Fruit fly (Drosophila melanogaster) whole organism, embryonic: ENCODE results near the gene CG43448.
A peak's percentile ranks its signal among the peaks of the same experiment; 100 is the strongest.

Experiments used
- Bgb ChIP-seq: fragments of 200-800 bp; sonication (Bioruptor generic); IDR thresholded peaks from 2 replicates; pipeline ENCODE4 v1.3.6; 2022; ENCODE audit warnings: missing biosample characterization, missing genetic modification characterization; ENCODE audit not compliant: partially characterized antibody
- CG10274 ChIP-seq: fragments of 200-800 bp; sonication (Bioruptor generic); optimal IDR thresholded peaks from 3 replicates; lab custom pipeline; 2017; ENCODE audit warnings: missing biosample characterization, mild to moderate bottlenecking, missing genetic modification characterization
- CG10654 ChIP-seq: fragments of 200-800 bp; sonication (Bioruptor generic); optimal IDR thresholded peaks from 2 replicates; lab custom pipeline; 2016; ENCODE audit warnings: missing biosample characterization, missing genetic modification characterization
- CG12942 ChIP-seq: fragments of 200-800 bp; sonication (Bioruptor generic); optimal IDR thresholded peaks from 3 replicates; lab custom pipeline; 2016; ENCODE audit warnings: missing biosample characterization, missing genetic modification characterization
- CG13287 ChIP-seq: fragments of 200-800 bp; sonication (Bioruptor generic); IDR thresholded peaks from 2 replicates; pipeline ENCODE4 v1.3.6; 2022; ENCODE audit warnings: missing biosample characterization, missing genetic modification characterization; ENCODE audit not compliant: partially characterized antibody
- CG14667 ChIP-seq: fragments of 200-800 bp; sonication (Bioruptor generic); IDR thresholded peaks from 2 replicates; pipeline ENCODE4 v1.3.6; 2022; ENCODE audit warnings: missing biosample characterization, missing genetic modification characterization
- CG15696 ChIP-seq: fragments of 200-800 bp; sonication (Bioruptor generic); optimal IDR thresholded peaks from 2 replicates; lab custom pipeline; 2019; ENCODE audit warnings: missing biosample characterization, mild to moderate bottlenecking, missing genetic modification characterization, moderate library complexity
- CG17612 ChIP-seq: fragments of 200-800 bp; sonication (Bioruptor generic); IDR thresholded peaks from 2 replicates; pipeline ENCODE4 v1.3.6; 2022; ENCODE audit warnings: missing biosample characterization, missing genetic modification characterization
- CG18262 ChIP-seq: fragments of 200-800 bp; optimal IDR thresholded peaks from 3 replicates; lab custom pipeline; 2019; ENCODE audit warnings: missing biosample characterization, mild to moderate bottlenecking, missing genetic modification characterization, moderate library complexity
- CG2116 ChIP-seq: fragments of 200-800 bp; sonication (Bioruptor generic); optimal IDR thresholded peaks from 3 replicates; lab custom pipeline; 2018; ENCODE audit warnings: missing biosample characterization, mild to moderate bottlenecking, missing genetic modification characterization
- CG32532 ChIP-seq: fragments of 200-800 bp; sonication (Bioruptor generic); IDR thresholded peaks from 2 replicates; pipeline ENCODE4 v1.3.6; 2022; ENCODE audit warnings: missing biosample characterization, missing genetic modification characterization
- CG33213 ChIP-seq: fragments of 200-800 bp; sonication (Bioruptor generic); optimal IDR thresholded peaks from 3 replicates; lab custom pipeline; 2016; ENCODE audit warnings: missing biosample characterization, missing genetic modification characterization
- CG3838 ChIP-seq: fragments of 200-800 bp; sonication (Bioruptor generic); optimal IDR thresholded peaks from 3 replicates; lab custom pipeline; 2016; ENCODE audit warnings: missing biosample characterization, missing genetic modification characterization
- CG42726 ChIP-seq: fragments of 200-800 bp; sonication (Bioruptor generic); IDR thresholded peaks from 2 replicates; pipeline ENCODE4 v1.3.6; 2022; ENCODE audit warnings: missing biosample characterization, missing genetic modification characterization; ENCODE audit not compliant: partially characterized antibody
- CG4328 ChIP-seq: fragments of 200-800 bp; sonication (Bioruptor generic); optimal IDR thresholded peaks from 3 replicates; lab custom pipeline; 2017; ENCODE audit warnings: missing biosample characterization, missing genetic modification reagents, missing genetic modification characterization
- CG4854 ChIP-seq: fragments of 200-800 bp; sonication (Bioruptor generic); optimal IDR thresholded peaks from 2 replicates; lab custom pipeline; 2016; ENCODE audit warnings: missing biosample characterization, missing genetic modification characterization, inconsistent platforms
- CG5180 ChIP-seq: fragments of 200-800 bp; sonication (Bioruptor generic); optimal IDR thresholded peaks from 3 replicates; lab custom pipeline; 2017; ENCODE audit warnings: missing biosample characterization, missing genetic modification characterization, mild to moderate bottlenecking, moderate library complexity, missing genetic modification reagents
- CG6254 ChIP-seq: fragments of 200-800 bp; sonication (Bioruptor generic); optimal IDR thresholded peaks from 3 replicates; lab custom pipeline; 2017; ENCODE audit warnings: mild to moderate bottlenecking, missing biosample characterization, missing genetic modification reagents, missing genetic modification characterization
- CG6791 ChIP-seq: fragments of 200-800 bp; sonication (Bioruptor generic); IDR thresholded peaks from 3 replicates; pipeline ENCODE4 v1.3.6; 2022; ENCODE audit warnings: missing biosample characterization, missing genetic modification characterization; ENCODE audit not compliant: partially characterized antibody
- CG7372 ChIP-seq: fragments of 200-800 bp; sonication (Bioruptor generic); IDR thresholded peaks from 2 replicates; pipeline ENCODE4 v1.3.6; 2022; ENCODE audit warnings: missing biosample characterization, missing genetic modification characterization
- Dp ChIP-seq: fragments of 200-800 bp; sonication (Bioruptor generic); optimal IDR thresholded peaks from 2 replicates; lab custom pipeline; 2018; ENCODE audit warnings: missing biosample characterization, mild to moderate bottlenecking, missing genetic modification characterization, moderate library complexity
- Ets65A ChIP-seq: fragments of 200-800 bp; sonication (Bioruptor generic); peaks from one replicate; lab custom pipeline; 2016; ENCODE audit warnings: missing biosample characterization, missing genetic modification characterization
- Fer1 ChIP-seq: fragments of 200-800 bp; sonication (Bioruptor generic); optimal IDR thresholded peaks from 2 replicates; lab custom pipeline; 2017; ENCODE audit warnings: missing biosample characterization, mild to moderate bottlenecking, missing genetic modification characterization
- HLH3B ChIP-seq: fragments of 200-800 bp; sonication (Bioruptor generic); IDR thresholded peaks from 2 replicates; pipeline ENCODE4 v1.3.6; 2022; ENCODE audit warnings: missing biosample characterization, missing genetic modification characterization
- Jarid2 ChIP-seq: fragments of 200-800 bp; sonication (Bioruptor generic); optimal IDR thresholded peaks from 3 replicates; lab custom pipeline; 2017; ENCODE audit warnings: mild to moderate bottlenecking, missing biosample characterization, missing genetic modification reagents, missing genetic modification characterization
- PHDP ChIP-seq: fragments of 200-800 bp; sonication (Bioruptor generic); optimal IDR thresholded peaks from 3 replicates; lab custom pipeline; 2018; ENCODE audit warnings: missing biosample characterization, mild to moderate bottlenecking, missing genetic modification characterization, moderate library complexity
- Trl ChIP-seq, 3 experiments: fragments of >200 bp in 2 of 3; fragments of 200-800 bp in 1 of 3; sonication (Bioruptor generic) in 1 of 3; optimal IDR thresholded peaks; 2 replicates in 1 of 3; 3 replicates in 2 of 3; lab custom pipeline; 2016 to 2017; ENCODE audit warnings: missing biosample characterization in 1 of 3, missing genetic modification characterization in 1 of 3
- bbx ChIP-seq: fragments of 200-800 bp; sonication (Bioruptor generic); IDR thresholded peaks from 2 replicates; pipeline ENCODE4 v1.3.6; 2022; ENCODE audit warnings: missing biosample characterization, missing genetic modification characterization; ENCODE audit not compliant: partially characterized antibody
- fd3F ChIP-seq: fragments of 200-800 bp; sonication (Bioruptor generic); optimal IDR thresholded peaks from 2 replicates; lab custom pipeline; 2018; ENCODE audit warnings: missing biosample characterization, mild to moderate bottlenecking, missing genetic modification characterization, moderate library complexity
- fd96Cb ChIP-seq: fragments of 200-800 bp; sonication (Bioruptor generic); optimal IDR thresholded peaks from 2 replicates; lab custom pipeline; 2018; ENCODE audit warnings: missing biosample characterization, mild to moderate bottlenecking, missing genetic modification characterization, moderate library complexity
- fru ChIP-seq: fragments of >200 bp; optimal IDR thresholded peaks from 2 replicates; lab custom pipeline; 2017
- gem ChIP-seq: fragments of 200-800 bp; sonication (Bioruptor generic); optimal IDR thresholded peaks from 2 replicates; lab custom pipeline; 2019; ENCODE audit warnings: missing biosample characterization, mild to moderate bottlenecking, missing genetic modification characterization, moderate library complexity
- hb ChIP-seq: fragments of 200-800 bp; sonication (Bioruptor generic); IDR thresholded peaks from 3 replicates; pipeline ENCODE4 v1.3.6; 2022; ENCODE audit warnings: missing biosample characterization, missing genetic modification characterization; ENCODE audit not compliant: partially characterized antibody
- kni ChIP-seq: fragments of 200-800 bp; sonication (Bioruptor generic); optimal IDR thresholded peaks from 3 replicates; lab custom pipeline; 2017; ENCODE audit warnings: mild to moderate bottlenecking, missing biosample characterization, missing genetic modification reagents, missing genetic modification characterization
- luna ChIP-seq: fragments of 200-800 bp; sonication (Bioruptor generic); optimal IDR thresholded peaks from 2 replicates; lab custom pipeline; 2016; ENCODE audit warnings: missing biosample characterization, missing genetic modification characterization
- salm ChIP-seq: fragments of 200-800 bp; sonication (Bioruptor generic); optimal IDR thresholded peaks from 2 replicates; lab custom pipeline; 2018; ENCODE audit warnings: missing biosample characterization, mild to moderate bottlenecking, missing genetic modification characterization
- sd ChIP-seq: fragments of 200-800 bp; sonication (Bioruptor generic); optimal IDR thresholded peaks from 3 replicates; lab custom pipeline; 2018; ENCODE audit warnings: missing biosample characterization, mild to moderate bottlenecking, missing genetic modification characterization, moderate library complexity
- sna ChIP-seq: fragments of 200-800 bp; sonication (Bioruptor generic); IDR thresholded peaks from 2 replicates; pipeline ENCODE4 v1.3.6; 2022; ENCODE audit warnings: missing biosample characterization, missing genetic modification characterization; ENCODE audit not compliant: partially characterized antibody
- stc ChIP-seq: fragments of 200-800 bp; sonication (Bioruptor generic); IDR thresholded peaks from 2 replicates; pipeline ENCODE4 v1.3.6; 2022; ENCODE audit warnings: missing biosample characterization, missing genetic modification characterization
- sug ChIP-seq: fragments of 200-800 bp; optimal IDR thresholded peaks from 2 replicates; lab custom pipeline; 2019; ENCODE audit warnings: missing biosample characterization, mild to moderate bottlenecking, missing genetic modification characterization, moderate library complexity
- unc-4 ChIP-seq: fragments of 200-800 bp; sonication (Bioruptor generic); IDR thresholded peaks from 2 replicates; pipeline ENCODE4 v1.3.6; 2022; ENCODE audit warnings: missing biosample characterization, missing genetic modification characterization; ENCODE audit not compliant: partially characterized antibody
- yki ChIP-seq: fragments of >200 bp; optimal IDR thresholded peaks from 3 replicates; lab custom pipeline; 2018

CG43448 gene

dm6 chr3R:30203104-30203986 is 34.2 kb downstream of the CG43448 start (continued):
- TF ChIP-seq salm (tag; lab: Kevin White, UChicago) (peak; percentile 72), CG14667 (GFP tag; lab: Robert Waterston, UW) (peak; percentile 86), luna (GFP tag; lab: Kevin White, UChicago) (peak; percentile 94), kni (GFP tag; lab: Kevin White, UChicago) (peak; percentile 90), fd3F (GFP tag; lab: Kevin White, UChicago) (peak; percentile 89), stc (GFP tag; lab: Robert Waterston, UW) (peak; percentile 92), CG7372 (GFP tag; lab: Robert Waterston, UW) (peak; percentile 92), yki (lab: Kevin White, UChicago) (no peak), Dp (no peak), Ets65A (peak; percentile 100), sug (tag; lab: Kevin White, UChicago) (peak; percentile 90), CG10654 (GFP tag; lab: Kevin White, UChicago) (peak; percentile 98), CG12942 (GFP tag; lab: Kevin White, UChicago) (peak; percentile 93)

- peak; percentile 24; the same call in 1 of the 2 replicates for TF ChIP-seq CG13287 (GFP tag; lab: Robert Waterston, UW)
- no peak for TF ChIP-seq CG2116 (GFP tag; lab: Kevin White, UChicago)
- peak in 1 of 2 experiments; percentile 6 for TF ChIP-seq Trl (optimal IDR thresholded peaks at IDR 0.05; lab: Kevin White, UChicago)
- TF ChIP-seq Trl (GFP tag; optimal IDR thresholded peaks at IDR 0.05; lab: Kevin White, UChicago): no peak
- no peak for TF ChIP-seq PHDP (tag; lab: Kevin White, UChicago)
- peak; percentile 34 for TF ChIP-seq Bgb (GFP tag; lab: Robert Waterston, UW)
- no peak for TF ChIP-seq HLH3B
- peak; percentile 9; the same call in 1 of the 3 replicates for TF ChIP-seq CG6791 (GFP tag; lab: Robert Waterston, UW)
- no peak for TF ChIP-seq CG15696 (tag; lab: Kevin White, UChicago)
- TF ChIP-seq sna: 0 out of 2 replicates have a peak, but pooled peaks have one; percentile 21
- 0 out of 3 replicates have a peak, but pooled peaks have one; percentile 15 for TF ChIP-seq hb (GFP tag; lab: Robert Waterston, UW)
- TF ChIP-seq CG33213: no peak
- TF ChIP-seq unc-4 (GFP tag; lab: Robert Waterston, UW): peak; percentile 23; the same call in 1 of the 2 replicates
- 0 out of 2 replicates have a peak, but pooled peaks have one; percentile 5 for TF ChIP-seq CG42726 (GFP tag; lab: Robert Waterston, UW)
- no peak for TF ChIP-seq fru (lab: Kevin White, UChicago)
- TF ChIP-seq bbx: peak; percentile 38; the same call in 1 of the 2 replicates
- TF ChIP-seq CG4328: no peak
- no peak for TF ChIP-seq CG6254
- no peak for TF ChIP-seq CG32532 (GFP tag; lab: Robert Waterston, UW)
- no peak for TF ChIP-seq gem (tag; lab: Kevin White, UChicago)
- no peak for TF ChIP-seq CG18262 (tag; lab: Kevin White, UChicago)
- peak; percentile 35 for TF ChIP-seq Jarid2 (GFP tag; lab: Kevin White, UChicago)
- no peak for TF ChIP-seq CG10274 (GFP tag; lab: Kevin White, UChicago)
- TF ChIP-seq CG3838: no peak
- TF ChIP-seq fd96Cb (tag; lab: Kevin White, UChicago): no peak
- no peak for TF ChIP-seq sd
- TF ChIP-seq CG17612 (GFP tag; lab: Robert Waterston, UW): no peak
- TF ChIP-seq CG5180 (GFP tag; lab: Kevin White, UChicago): no peak
- TF ChIP-seq CG4854 (GFP tag; lab: Kevin White, UChicago): no peak
- no peak for TF ChIP-seq Fer1
Observed at dm6 chr3R:30202898-30203103, 34.7 kb downstream of the CG43448 start, which contains the start of gene CG9743. Gene CG9743, minus strand, starts transcription at chr3R:30202998.
